Worm (Caenorhabditis elegans): ENCODE results near the gene T28D9.11.

DNA sequence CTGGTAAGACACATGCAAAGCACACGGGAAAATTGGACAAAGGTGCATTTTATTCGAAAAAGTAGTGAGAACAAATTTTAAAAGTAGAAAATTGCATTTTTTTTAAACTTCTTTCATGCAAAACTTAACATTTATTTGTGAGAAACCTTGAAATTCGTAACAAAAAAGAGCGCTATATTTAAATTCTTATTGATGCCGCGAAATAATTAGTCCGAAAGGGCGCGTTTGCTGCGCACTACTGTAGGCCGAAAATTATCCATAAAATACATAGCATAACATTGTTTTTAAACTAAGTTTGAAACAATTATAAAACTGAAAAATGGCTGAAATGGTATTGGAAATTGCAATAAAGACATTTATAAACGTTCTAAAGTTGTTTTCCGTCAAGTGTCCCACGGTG lies 27.9 kb upstream of the T28D9.11 start:
- no peak for TF ChIP-seq daf-8 (GFP tag; IDR thresholded peaks at IDR 0.05)
- no peak for TF ChIP-seq R02D3.7 (tag; optimal IDR thresholded peaks at IDR 0.05)
- no peak for TF ChIP-seq ceh-28 (tag; optimal IDR thresholded peaks at IDR 0.05)
- no peak for TF ChIP-seq Y5F2A.4 (GFP tag; optimal IDR thresholded peaks at IDR 0.05)
- no peak for TF ChIP-seq hlh-11 (tag; optimal IDR thresholded peaks at IDR 0.05)
- TF ChIP-seq unc-62 (GFP tag; optimal IDR thresholded peaks at IDR 0.05 in 1 of 2) = no peak
- TF ChIP-seq unc-62 (tag; optimal IDR thresholded peaks at IDR 0.05) = no peak
- no peak for TF ChIP-seq mep-1 (tag; optimal IDR thresholded peaks at IDR 0.05)
- TF ChIP-seq nhr-237 (tag; optimal IDR thresholded peaks at IDR 0.05) = no peak
